Fruit fly (Drosophila melanogaster) whole organism, embryonic: ENCODE data around the gene CG9514.

ENCODE experiments used
- Atf6 ChIP-seq: fragments of 200-800 bp; sonication (Bioruptor generic); IDR thresholded peaks from 2 replicates; pipeline ENCODE4 v1.3.6; 2022; ENCODE audit warnings: missing biosample characterization, missing genetic modification characterization
- CG12155 ChIP-seq: fragments of 200-800 bp; sonication (Bioruptor generic); optimal IDR thresholded peaks from 3 replicates; lab custom pipeline; 2016; ENCODE audit warnings: missing biosample characterization, missing genetic modification characterization
- CG14965 ChIP-seq: fragments of 200-800 bp; sonication (Bioruptor generic); optimal IDR thresholded peaks from 2 replicates; lab custom pipeline; 2016; ENCODE audit warnings: missing biosample characterization, missing genetic modification characterization, borderline replicate concordance
- CG15011 ChIP-seq: fragments of 200-800 bp; sonication (Bioruptor generic); optimal IDR thresholded peaks from 3 replicates; lab custom pipeline; 2018; ENCODE audit warnings: missing biosample characterization, mild to moderate bottlenecking, missing genetic modification characterization
- CG15269 ChIP-seq: fragments of 200-800 bp; sonication (Bioruptor generic); optimal IDR thresholded peaks from 2 replicates; lab custom pipeline; 2018; ENCODE audit warnings: missing biosample characterization, mild to moderate bottlenecking, missing genetic modification characterization, moderate library complexity
- CG16863 ChIP-seq: fragments of 200-800 bp; sonication (Bioruptor generic); optimal IDR thresholded peaks from 3 replicates; lab custom pipeline; 2016; ENCODE audit warnings: missing biosample characterization, missing genetic modification characterization
- CG18476 ChIP-seq: fragments of 200-800 bp; sonication (Bioruptor generic); optimal IDR thresholded peaks from 2 replicates; lab custom pipeline; 2016; ENCODE audit warnings: missing biosample characterization, mild to moderate bottlenecking, missing genetic modification characterization
- CG18764 ChIP-seq: fragments of 200-800 bp; sonication (Bioruptor generic); optimal IDR thresholded peaks from 3 replicates; lab custom pipeline; 2016; ENCODE audit warnings: missing biosample characterization, missing genetic modification characterization
- CG2875 ChIP-seq: fragments of 200-800 bp; sonication (Bioruptor generic); optimal IDR thresholded peaks from 2 replicates; lab custom pipeline; 2017; ENCODE audit warnings: missing biosample characterization, mild to moderate bottlenecking, missing genetic modification characterization, missing genetic modification reagents
- CG34224 ChIP-seq: fragments of 200-800 bp; sonication (Bioruptor generic); IDR thresholded peaks from 3 replicates; pipeline ENCODE4 v1.3.6; 2022; ENCODE audit warnings: missing biosample characterization, missing genetic modification characterization; ENCODE audit not compliant: partially characterized antibody
- CG4617 ChIP-seq: fragments of 200-800 bp; sonication (Bioruptor generic); optimal IDR thresholded peaks from 3 replicates; lab custom pipeline; 2016; ENCODE audit warnings: missing biosample characterization, missing genetic modification characterization, borderline replicate concordance
- CG5953 ChIP-seq: fragments of 200-800 bp; sonication (Bioruptor generic); IDR thresholded peaks from 2 replicates; pipeline ENCODE4 v1.3.6; 2022; ENCODE audit warnings: missing biosample characterization, missing genetic modification characterization
- CG6854 ChIP-seq: fragments of 200-800 bp; sonication (Bioruptor generic); optimal IDR thresholded peaks from 3 replicates; lab custom pipeline; 2017; ENCODE audit warnings: missing biosample characterization, mild to moderate bottlenecking, missing genetic modification characterization
- CG7372 ChIP-seq: fragments of 200-800 bp; sonication (Bioruptor generic); IDR thresholded peaks from 2 replicates; pipeline ENCODE4 v1.3.6; 2022; ENCODE audit warnings: missing biosample characterization, missing genetic modification characterization
- CG9876 ChIP-seq: fragments of 200-800 bp; sonication (Bioruptor generic); optimal IDR thresholded peaks from 2 replicates; lab custom pipeline; 2016; ENCODE audit warnings: missing biosample characterization, missing genetic modification characterization
- CTCF ChIP-seq: fragments of 200-800 bp; sonication (Bioruptor generic); optimal IDR thresholded peaks from 2 replicates; lab custom pipeline; 2017; ENCODE audit warnings: missing biosample characterization, mild to moderate bottlenecking, missing genetic modification characterization, moderate library complexity
- D ChIP-seq, 2 experiments: fragments of 200-800 bp in 1 of 2; fragments of >200 bp in 1 of 2; sonication (Bioruptor generic) in 1 of 2; optimal IDR thresholded peaks; 2 replicates in 1 of 2; 3 replicates in 1 of 2; lab custom pipeline; 2017; ENCODE audit warnings: mild to moderate bottlenecking in 1 of 2, missing biosample characterization in 1 of 2, missing genetic modification characterization in 1 of 2, missing genetic modification reagents in 1 of 2
- Dad ChIP-seq: fragments of 200-800 bp; sonication (Bioruptor generic); optimal IDR thresholded peaks from 3 replicates; lab custom pipeline; 2016; ENCODE audit warnings: missing biosample characterization, missing genetic modification characterization
- Dref ChIP-seq: fragments of 200-800 bp; sonication (Bioruptor generic); IDR thresholded peaks from 2 replicates; pipeline ENCODE4 v1.3.6; 2022; ENCODE audit warnings: missing biosample characterization, missing genetic modification characterization
- ERR ChIP-seq: fragments of 200-800 bp; sonication (Bioruptor generic); optimal IDR thresholded peaks from 2 replicates; lab custom pipeline; 2016; ENCODE audit warnings: missing biosample characterization, missing genetic modification characterization
- Fer2 ChIP-seq: fragments of 200-800 bp; sonication (Bioruptor generic); optimal IDR thresholded peaks from 2 replicates; lab custom pipeline; 2018; ENCODE audit warnings: missing biosample characterization, mild to moderate bottlenecking, missing genetic modification characterization, moderate library complexity
- GATAe ChIP-seq: fragments of 200-800 bp; sonication (Bioruptor generic); conservative IDR thresholded peaks from 2 replicates; pipeline ENCODE4 v1.3.6; 2022; ENCODE audit warnings: missing biosample characterization, missing genetic modification characterization
- Lpt ChIP-seq: fragments of >200 bp; optimal IDR thresholded peaks from 2 replicates; lab custom pipeline; 2018; ENCODE audit warnings: missing biosample characterization, missing genetic modification characterization
- Med ChIP-seq: fragments of 200-800 bp; sonication (Bioruptor generic); peaks from one replicate; lab custom pipeline; 2016; ENCODE audit warnings: missing biosample characterization, missing genetic modification characterization, mild to moderate bottlenecking, inconsistent platforms, moderate library complexity
- NC2β ChIP-seq: fragments of 200-800 bp; sonication (Bioruptor generic); optimal IDR thresholded peaks from 2 replicates; lab custom pipeline; 2016; ENCODE audit warnings: missing biosample characterization, missing genetic modification characterization
- Rfx ChIP-seq: fragments of 200-800 bp; sonication (Bioruptor generic); IDR thresholded peaks from 2 replicates; pipeline ENCODE4 v1.3.6; 2022; ENCODE audit warnings: missing biosample characterization, missing genetic modification characterization
- Usf ChIP-seq: fragments of 200-800 bp; sonication (Bioruptor generic); optimal IDR thresholded peaks from 2 replicates; lab custom pipeline; 2017; ENCODE audit warnings: missing genotype, missing biosample characterization, missing genetic modification characterization
- Xbp1 ChIP-seq: fragments of 200-800 bp; sonication (Bioruptor generic); optimal IDR thresholded peaks from 3 replicates; lab custom pipeline; 2016; ENCODE audit warnings: missing biosample characterization, mild to moderate bottlenecking, missing genetic modification characterization
- amos ChIP-seq: fragments of 200-800 bp; sonication (Bioruptor generic); IDR thresholded peaks from 2 replicates; pipeline ENCODE4 v1.3.6; 2022; ENCODE audit warnings: missing biosample characterization, missing genetic modification characterization; ENCODE audit not compliant: partially characterized antibody
- ase ChIP-seq: fragments of 200-800 bp; sonication (Bioruptor generic); IDR thresholded peaks from 3 replicates; pipeline ENCODE4 v1.3.6; 2022; ENCODE audit warnings: missing biosample characterization, missing genetic modification characterization
- ato ChIP-seq: fragments of 200-800 bp; sonication (Bioruptor generic); IDR thresholded peaks from 2 replicates; pipeline ENCODE4 v1.3.6; 2022; ENCODE audit warnings: missing biosample characterization, missing genetic modification characterization; ENCODE audit not compliant: partially characterized antibody
- az2 ChIP-seq: fragments of 200-800 bp; sonication (Bioruptor generic); optimal IDR thresholded peaks from 3 replicates; lab custom pipeline; 2016; ENCODE audit warnings: missing biosample characterization, missing genetic modification characterization
- caup ChIP-seq: fragments of 200-800 bp; sonication (Bioruptor generic); optimal IDR thresholded peaks from 3 replicates; lab custom pipeline; 2017; ENCODE audit warnings: missing biosample characterization, mild to moderate bottlenecking, missing genetic modification characterization, moderate library complexity; ENCODE audit not compliant: severe bottlenecking
- dpn ChIP-seq, 2 experiments: fragments of 200-800 bp; sonication (Bioruptor generic); optimal IDR thresholded peaks; 3 replicates each; lab custom pipeline; 2016; ENCODE audit warnings: missing biosample characterization in 2 of 2, missing genetic modification characterization in 2 of 2
- esg ChIP-seq: fragments of 200-800 bp; sonication (Bioruptor generic); conservative IDR thresholded peaks from 2 replicates; pipeline ENCODE4 v1.3.6; 2022; ENCODE audit warnings: missing biosample characterization, missing genetic modification characterization
- gcm ChIP-seq: fragments of 200-800 bp; sonication (Bioruptor generic); optimal IDR thresholded peaks from 2 replicates; lab custom pipeline; 2019; ENCODE audit warnings: missing biosample characterization, mild to moderate bottlenecking, missing genetic modification characterization, moderate library complexity
- jumu ChIP-seq: fragments of 200-800 bp; sonication (Bioruptor generic); optimal IDR thresholded peaks from 3 replicates; lab custom pipeline; 2016; ENCODE audit warnings: missing biosample characterization, missing genetic modification characterization
- knrl ChIP-seq: fragments of 200-800 bp; sonication (Bioruptor generic); IDR thresholded peaks from 3 replicates; pipeline ENCODE4 v1.3.6; 2022; ENCODE audit warnings: missing biosample characterization, missing genetic modification characterization; ENCODE audit not compliant: partially characterized antibody
- lmd ChIP-seq: fragments of 200-800 bp; sonication (Bioruptor generic); IDR thresholded peaks from 2 replicates; pipeline ENCODE4 v1.3.6; 2022; ENCODE audit warnings: missing biosample characterization, missing genetic modification characterization
- onecut ChIP-seq: fragments of 200-800 bp; sonication (Bioruptor generic); IDR thresholded peaks from 2 replicates; pipeline ENCODE4 v1.3.6; 2022; ENCODE audit warnings: missing biosample characterization, missing genetic modification characterization
- p53 ChIP-seq: fragments of 200-800 bp; sonication (Bioruptor generic); optimal IDR thresholded peaks from 2 replicates; lab custom pipeline; 2016; ENCODE audit warnings: missing biosample characterization, missing genetic modification characterization
- pb ChIP-seq: fragments of 200-800 bp; sonication (Bioruptor generic); optimal IDR thresholded peaks from 3 replicates; lab custom pipeline; 2016; ENCODE audit warnings: missing biosample characterization, missing genetic modification characterization
- pfk ChIP-seq: fragments of 200-800 bp; sonication (Bioruptor generic); optimal IDR thresholded peaks from 2 replicates; lab custom pipeline; 2018; ENCODE audit warnings: missing biosample characterization, mild to moderate bottlenecking, missing genetic modification characterization, moderate library complexity
- ro ChIP-seq: fragments of 200-800 bp; sonication (Bioruptor generic); IDR thresholded peaks from 2 replicates; pipeline ENCODE4 v1.3.6; 2022; ENCODE audit warnings: missing biosample characterization, missing genetic modification characterization
- salm ChIP-seq: fragments of 200-800 bp; sonication (Bioruptor generic); optimal IDR thresholded peaks from 2 replicates; lab custom pipeline; 2018; ENCODE audit warnings: missing biosample characterization, mild to moderate bottlenecking, missing genetic modification characterization
- shn ChIP-seq: fragments of 200-800 bp; sonication (Bioruptor generic); optimal IDR thresholded peaks from 3 replicates; lab custom pipeline; 2016; ENCODE audit warnings: missing biosample characterization, missing genetic modification characterization

The CG9514 gene

DNA sequence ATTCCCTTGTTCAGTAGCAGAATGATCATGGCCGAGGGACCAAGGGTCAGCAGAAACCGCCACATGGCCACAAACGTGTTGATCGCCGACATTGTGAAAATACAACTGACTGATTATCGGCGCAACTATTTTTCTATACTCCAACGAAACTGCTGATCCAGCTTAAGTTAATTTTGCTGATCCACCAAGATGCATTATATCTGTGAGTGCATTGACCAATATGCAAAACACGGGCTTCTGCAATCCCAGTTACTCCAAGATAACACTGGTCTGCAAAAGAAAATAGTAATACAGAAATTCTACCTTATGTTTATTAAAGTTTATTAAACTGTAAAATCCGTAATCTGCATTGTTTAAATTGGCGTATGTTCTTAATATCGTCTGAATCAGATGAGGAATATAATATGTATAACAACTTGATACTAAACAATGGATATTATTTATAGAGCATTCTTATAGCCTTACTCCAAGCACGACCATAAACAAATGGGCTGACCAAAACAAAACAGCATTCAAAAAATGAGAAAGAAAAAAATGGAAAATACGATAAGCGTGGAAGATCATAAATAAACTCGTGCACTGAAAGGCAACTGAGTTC is 17.1 kb upstream of the CG9514 start, which contains the start of gene CG12398:
CG12398 (minus strand) TSS at position 107 of the 598 bp plus-strand sequence.
- TF ChIP-seq ato (GFP tag; lab: Robert Waterston, UW) (no peak), Fer2 (tag; lab: Kevin White, UChicago) (no peak), CG14965 (GFP tag; lab: Kevin White, UChicago) (no peak), ro (GFP tag; lab: Robert Waterston, UW) (no peak), lmd (GFP tag; lab: Robert Waterston, UW) (no peak)
- TF ChIP-seq, all 482 proteins: peak for 0

DNA sequence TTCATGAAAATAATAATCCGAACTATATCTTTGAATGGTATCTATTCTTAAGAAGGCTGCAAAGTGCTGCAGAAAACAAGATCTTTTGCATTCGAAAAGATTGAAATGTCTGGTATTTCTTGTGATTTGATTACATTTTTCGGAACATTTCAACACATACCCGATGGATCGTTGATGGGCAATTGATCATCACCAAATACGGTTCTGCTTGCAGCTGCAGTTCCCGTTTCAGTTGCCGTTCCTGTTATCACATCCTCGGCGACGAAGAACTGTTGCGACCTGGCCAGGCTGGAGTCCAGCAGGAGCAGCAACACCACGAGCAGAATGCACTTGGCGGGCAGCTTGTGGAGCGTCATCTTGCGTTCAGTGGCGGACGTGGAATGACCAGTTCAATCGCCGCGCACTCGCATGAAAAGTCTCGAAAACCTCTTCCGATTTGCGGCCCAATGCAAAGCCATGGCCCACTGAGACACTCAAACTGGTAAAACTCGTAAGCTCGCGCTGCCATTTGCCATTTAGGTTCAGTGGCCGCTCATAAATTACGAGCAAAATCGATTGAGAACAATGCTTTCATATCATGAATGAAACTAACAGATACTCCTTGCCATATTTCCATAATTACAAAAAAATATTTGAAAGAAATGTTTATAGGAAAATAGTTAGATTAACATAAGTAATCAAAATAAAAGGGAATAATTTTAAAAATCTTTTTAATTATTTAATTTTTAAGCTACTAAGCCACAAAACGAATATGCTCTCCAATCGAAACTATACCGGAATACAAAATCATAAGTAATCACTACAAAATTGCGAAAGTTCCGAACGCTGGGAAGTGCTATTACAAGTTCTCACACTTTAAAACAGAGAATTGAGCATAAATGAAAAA is 14.0 kb upstream of the CG9514 start, which contains the start of gene CG14406:
CG14406 (minus strand) TSS at position 382 of the 886 bp plus-strand sequence.
- no peak for TF ChIP-seq NC2β (GFP tag; lab: Kevin White, UChicago)
- TF ChIP-seq knrl (GFP tag; lab: Robert Waterston, UW) = no peak
- TF ChIP-seq GATAe (GFP tag; lab: Robert Waterston, UW) = no peak
- TF ChIP-seq CG15269 (tag; lab: Kevin White, UChicago) = no peak
- TF ChIP-seq gcm (GFP tag; lab: Kevin White, UChicago) = no peak
- TF ChIP-seq Rfx (GFP tag; lab: Robert Waterston, UW) = 0 out of 2 replicates have a peak, but pooled peaks have one; percentile 15
- peak; percentile 48 for TF ChIP-seq Med (GFP tag; lab: Kevin White, UChicago)
- TF ChIP-seq CTCF = peak; percentile 81
- TF ChIP-seq Lpt (GFP tag; lab: Kevin White, UChicago) = peak; percentile 75
- TF ChIP-seq CG16863 (GFP tag; lab: Kevin White, UChicago) = no peak
- no peak for TF ChIP-seq CG9876 (GFP tag; lab: Kevin White, UChicago)
- TF ChIP-seq Xbp1 (GFP tag; lab: Kevin White, UChicago) = no peak
- 0 out of 2 replicates have a peak, but pooled peaks have one; percentile 34 for TF ChIP-seq CG5953
- TF ChIP-seq onecut (GFP tag; lab: Robert Waterston, UW) = no peak
- TF ChIP-seq p53 (GFP tag; lab: Kevin White, UChicago) = no peak
- TF ChIP-seq Dad (GFP tag; lab: Kevin White, UChicago) = no peak
- TF ChIP-seq ase = 0 out of 3 replicates have a peak, but pooled peaks have one; percentile 15
- no peak for TF ChIP-seq az2
- TF ChIP-seq Dref = no peak
- TF ChIP-seq Atf6 = no peak
- TF ChIP-seq CG34224 (GFP tag; lab: Robert Waterston, UW) = no peak
- TF ChIP-seq amos (GFP tag; lab: Robert Waterston, UW) = no peak
- no peak for TF ChIP-seq CG4617 (GFP tag; lab: Kevin White, UChicago)
- TF ChIP-seq CG18476 (GFP tag; lab: Kevin White, UChicago) = no peak
- no peak for TF ChIP-seq caup (GFP tag; lab: Kevin White, UChicago)
- TF ChIP-seq salm = no peak
- TF ChIP-seq CG15011 = no peak
- TF ChIP-seq D (optimal IDR thresholded peaks at IDR 0.05; lab: Kevin White, UChicago) = no peak
- TF ChIP-seq D (GFP tag; optimal IDR thresholded peaks at IDR 0.05; lab: Kevin White, UChicago) = no peak
- TF ChIP-seq CG2875 (GFP tag; lab: Kevin White, UChicago) = no peak
- no peak for TF ChIP-seq jumu (GFP tag; lab: Kevin White, UChicago)
- no peak for TF ChIP-seq ERR (GFP tag; lab: Kevin White, UChicago)
- no peak for TF ChIP-seq CG12155 (GFP tag; lab: Kevin White, UChicago)
- TF ChIP-seq pb = no peak
- peak; percentile 84 for TF ChIP-seq CG14965 (GFP tag; lab: Kevin White, UChicago)
- TF ChIP-seq CG18764 (GFP tag; lab: Kevin White, UChicago) = no peak
- no peak for TF ChIP-seq pfk (GFP tag; lab: Kevin White, UChicago)
- TF ChIP-seq shn (GFP tag; lab: Kevin White, UChicago) = no peak
- no peak for TF ChIP-seq dpn (GFP tag; optimal IDR thresholded peaks at IDR 0.05; lab: Kevin White, UChicago)
- no peak for TF ChIP-seq Usf (GFP tag; lab: Kevin White, UChicago)
- no peak for TF ChIP-seq CG7372 (GFP tag; lab: Robert Waterston, UW)
- no peak for TF ChIP-seq CG6854 (GFP tag; lab: Kevin White, UChicago)
- TF ChIP-seq esg (GFP tag; lab: Robert Waterston, UW) = no peak
